Worm (Caenorhabditis elegans) whole organism, mixed stage, embryonic: ENCODE measurements around the gene cdc-25.4.
A peak's percentile ranks its signal among the peaks of the same experiment; 100 is the strongest.

Experiments
- M03D4.4 ChIP-seq: sonication (generic microtip); optimal IDR thresholded peaks from 2 replicates; lab custom pipeline; 2017; ENCODE audit warnings: mild to moderate bottlenecking, missing genetic modification characterization, missing compliant biosample characterization
- bed-3 ChIP-seq: fragments of 200-800 bp; sonication (Bioruptor generic); optimal IDR thresholded peaks from 3 replicates; lab custom pipeline; 2018; ENCODE audit warnings: mild to moderate bottlenecking, missing genetic modification characterization, moderate library complexity, missing compliant biosample characterization
- blmp-1 ChIP-seq: fragments of 150-350 bp; optimal IDR thresholded peaks from 2 replicates; lab custom pipeline; 2014; ENCODE audit warnings: missing biosample characterization, missing genetic modification characterization
- ceh-39 ChIP-seq: fragments of 150-350 bp; optimal IDR thresholded peaks from 2 replicates; lab custom pipeline; 2014; ENCODE audit warnings: missing biosample characterization, missing genetic modification characterization
- ceh-43 ChIP-seq: fragments of 200-800 bp; sonication (Bioruptor generic); optimal IDR thresholded peaks from 2 replicates; lab custom pipeline; 2018; ENCODE audit warnings: mild to moderate bottlenecking, missing genetic modification characterization, moderate library complexity, missing compliant biosample characterization
- ceh-83 ChIP-seq: fragments of 200-800 bp; sonication (Bioruptor generic); optimal IDR thresholded peaks from 2 replicates; lab custom pipeline; 2018; ENCODE audit warnings: mild to moderate bottlenecking, missing genetic modification characterization, missing compliant biosample characterization
- ces-1 ChIP-seq: fragments of 150-350 bp; optimal IDR thresholded peaks from 2 replicates; lab custom pipeline; 2014; ENCODE audit warnings: missing biosample characterization, missing genetic modification reagents, missing genetic modification characterization
- cnd-1 ChIP-seq: fragments of 200-800 bp; sonication (Bioruptor generic); optimal IDR thresholded peaks from 2 replicates; lab custom pipeline; 2018; ENCODE audit warnings: mild to moderate bottlenecking, missing genetic modification characterization, missing compliant biosample characterization
- drap-1 ChIP-seq: fragments of 200-800 bp; sonication (Bioruptor generic); optimal IDR thresholded peaks from 3 replicates; lab custom pipeline; 2018; ENCODE audit warnings: mild to moderate bottlenecking, missing genetic modification characterization, missing compliant biosample characterization
- elt-1 ChIP-seq: sonication (generic microtip); optimal IDR thresholded peaks from 2 replicates; lab custom pipeline; 2017; ENCODE audit warnings: missing genetic modification characterization, mild to moderate bottlenecking, missing compliant biosample characterization, antibody characterized with exemption, moderate library complexity, borderline replicate concordance; ENCODE audit not compliant: insufficient read depth
- elt-3 ChIP-seq: fragments of 150-350 bp; optimal IDR thresholded peaks from 2 replicates; lab custom pipeline; 2014; ENCODE audit warnings: missing biosample characterization, missing genetic modification characterization
- flh-1 ChIP-seq: fragments of 200-800 bp; sonication (Bioruptor generic); optimal IDR thresholded peaks from 2 replicates; lab custom pipeline; 2018; ENCODE audit warnings: mild to moderate bottlenecking, missing genetic modification characterization, moderate library complexity, missing compliant biosample characterization
- ham-2 ChIP-seq: fragments of 200-800 bp; sonication (Bioruptor generic); optimal IDR thresholded peaks from 2 replicates; lab custom pipeline; 2018; ENCODE audit warnings: mild to moderate bottlenecking, missing genetic modification characterization, missing compliant biosample characterization
- hlh-1 ChIP-seq: fragments of 150-350 bp; optimal IDR thresholded peaks from 2 replicates; lab custom pipeline; 2014; ENCODE audit warnings: missing biosample characterization, missing genetic modification reagents, missing genetic modification characterization
- lin-13 ChIP-seq: fragments of 150-350 bp; optimal IDR thresholded peaks from 2 replicates; lab custom pipeline; 2014; ENCODE audit warnings: missing biosample characterization, missing genetic modification characterization
- lin-32 ChIP-seq: fragments of 200-800 bp; sonication (Bioruptor generic); optimal IDR thresholded peaks from 2 replicates; lab custom pipeline; 2018; ENCODE audit warnings: mild to moderate bottlenecking, missing genetic modification characterization, missing compliant biosample characterization
- lsy-2 ChIP-seq: fragments of 150-350 bp; optimal IDR thresholded peaks from 2 replicates; lab custom pipeline; 2014; ENCODE audit warnings: missing biosample characterization, missing genetic modification characterization
- mab-5 ChIP-seq: fragments of 150-350 bp; optimal IDR thresholded peaks from 2 replicates; lab custom pipeline; 2014; ENCODE audit warnings: missing biosample characterization, missing genetic modification characterization
- mls-2 ChIP-seq: sonication (generic microtip); optimal IDR thresholded peaks from 2 replicates; lab custom pipeline; 2016; ENCODE audit warnings: mild to moderate bottlenecking, missing genetic modification characterization, moderate library complexity, missing compliant biosample characterization
- nhr-12 ChIP-seq: fragments of 150-350 bp; optimal IDR thresholded peaks from 2 replicates; lab custom pipeline; 2014; ENCODE audit warnings: missing biosample characterization, missing genetic modification characterization
- nhr-237 ChIP-seq: fragments of 150-350 bp; optimal IDR thresholded peaks from 2 replicates; lab custom pipeline; 2014; ENCODE audit warnings: missing biosample characterization, missing genetic modification characterization
- nhr-28 ChIP-seq: fragments of 150-350 bp; optimal IDR thresholded peaks from 2 replicates; lab custom pipeline; 2014; ENCODE audit warnings: missing biosample characterization, missing genetic modification characterization
- nhr-76 ChIP-seq: sonication (generic microtip); optimal IDR thresholded peaks from 2 replicates; lab custom pipeline; 2017; ENCODE audit warnings: missing biosample characterization, missing genetic modification characterization
- pha-4 ChIP-seq: fragments of 150-350 bp; optimal IDR thresholded peaks from 2 replicates; lab custom pipeline; 2018; ENCODE audit warnings: missing biosample characterization, missing genetic modification reagents, missing genetic modification characterization
- sem-2 ChIP-seq: fragments of 200-800 bp; sonication (Bioruptor generic); optimal IDR thresholded peaks from 2 replicates; lab custom pipeline; 2018; ENCODE audit warnings: mild to moderate bottlenecking, missing genetic modification characterization, missing compliant biosample characterization
- snpc-4 ChIP-seq: fragments of 150-350 bp; optimal IDR thresholded peaks from 2 replicates; lab custom pipeline; 2014; ENCODE audit warnings: missing biosample characterization, missing genetic modification characterization
- sptf-1 ChIP-seq: sonication (generic microtip); optimal IDR thresholded peaks from 2 replicates; lab custom pipeline; 2017; ENCODE audit warnings: mild to moderate bottlenecking, missing genetic modification characterization, moderate library complexity, missing compliant biosample characterization
- unc-120 ChIP-seq: sonication (generic microtip); optimal IDR thresholded peaks from 2 replicates; lab custom pipeline; 2017; ENCODE audit warnings: missing genetic modification characterization, missing compliant biosample characterization; ENCODE audit not compliant: poor library complexity, severe bottlenecking
- unc-39 ChIP-seq: fragments of 150-350 bp; optimal IDR thresholded peaks from 2 replicates; lab custom pipeline; 2014; ENCODE audit warnings: missing biosample characterization, missing genetic modification characterization
- unc-62 ChIP-seq: fragments of 150-350 bp; optimal IDR thresholded peaks from 2 replicates; lab custom pipeline; 2014; ENCODE audit warnings: missing biosample characterization, missing genetic modification reagents, missing genetic modification characterization
- zip-8 ChIP-seq: fragments of 150-350 bp; optimal IDR thresholded peaks from 2 replicates; lab custom pipeline; 2014; ENCODE audit warnings: missing biosample characterization, missing genetic modification characterization
- ztf-11 ChIP-seq: fragments of 150-350 bp; optimal IDR thresholded peaks from 2 replicates; lab custom pipeline; 2014; ENCODE audit warnings: missing biosample characterization, missing genetic modification characterization

cdc-25.4 gene

DNA sequence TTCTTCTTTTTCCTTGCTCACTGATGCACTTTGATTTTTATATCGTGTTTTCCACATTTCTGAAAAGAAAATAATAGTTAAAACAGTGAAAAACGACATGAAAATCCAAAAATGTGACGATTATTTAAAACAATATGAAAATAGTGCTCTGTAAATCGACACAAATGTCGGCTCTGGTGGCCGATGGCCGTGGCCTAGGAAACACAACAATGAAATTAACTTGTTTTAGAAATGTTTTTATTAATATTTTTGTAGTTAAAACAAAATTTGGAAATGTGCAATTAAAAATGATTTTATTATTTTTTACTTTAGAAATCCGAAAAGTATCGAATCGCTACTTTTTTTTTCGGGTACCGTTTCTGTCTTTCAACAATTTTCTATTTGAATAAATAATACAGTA is 11.5 kb upstream of the cdc-25.4 start, which contains the start of gene arv-1:
Gene arv-1, minus strand, starts transcription at position 65 of the 400 bp plus-strand sequence.
- TF ChIP-seq sem-2 (GFP tag; lab: Kevin White, UChicago) (no peak), ces-1 (GFP tag; lab: Kevin White, UChicago) (peak; percentile 85), blmp-1 (tag; lab: Kevin White, UChicago) (no peak), sptf-1 (peak; percentile 44), ham-2 (no peak), nhr-76 (no peak), lsy-2 (tag; lab: Kevin White, UChicago) (peak; percentile 55)

DNA sequence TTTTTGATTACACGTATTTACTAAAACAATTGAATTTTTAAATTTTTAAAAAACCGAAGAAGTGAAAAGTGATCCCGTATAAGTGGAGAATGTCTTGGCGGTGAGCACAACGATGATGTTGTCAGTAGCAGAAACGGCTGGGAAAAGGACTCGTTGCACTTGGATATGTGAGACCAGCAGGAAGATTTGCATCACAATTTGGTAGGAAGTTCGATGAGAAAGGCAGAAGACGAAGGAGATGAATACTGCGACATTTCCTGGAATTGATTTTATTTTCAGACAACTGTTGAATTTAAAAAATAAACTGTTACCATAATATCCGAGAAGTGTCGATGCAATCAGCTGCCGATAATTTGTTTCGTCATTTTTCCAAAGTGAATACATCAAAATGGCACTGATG is 10.6 kb upstream of the cdc-25.4 start, which contains the start of gene R05H5.4:
Gene R05H5.4, minus strand, starts transcription at position 101 of the 400 bp plus-strand sequence.
- TF ChIP-seq lin-13 (tag; lab: Kevin White, UChicago): no peak
- TF ChIP-seq flh-1: no peak
- no peak for TF ChIP-seq lsy-2 (tag; lab: Kevin White, UChicago)
- TF ChIP-seq nhr-28 (tag; lab: Kevin White, UChicago): no peak
- no peak for TF ChIP-seq elt-1 (tag; lab: Kevin White, UChicago)
- no peak for TF ChIP-seq unc-39 (tag; lab: Kevin White, UChicago)
- no peak for TF ChIP-seq sptf-1
- TF ChIP-seq ceh-83: no peak
- no peak for TF ChIP-seq blmp-1 (tag; lab: Kevin White, UChicago)

ce11 chrII:10198486-10198885 is 9.2 kb upstream of the cdc-25.4 start:
- no peak for TF ChIP-seq sem-2 (GFP tag; lab: Kevin White, UChicago)
- no peak for TF ChIP-seq unc-62 (GFP tag; lab: Kevin White, UChicago)
- no peak for TF ChIP-seq ham-2
- no peak for TF ChIP-seq unc-39 (tag; lab: Kevin White, UChicago)
- no peak for TF ChIP-seq mls-2 (tag; lab: Kevin White, UChicago)
- TF ChIP-seq ces-1 (GFP tag; lab: Kevin White, UChicago): no peak
- no peak for TF ChIP-seq flh-1
- no peak for TF ChIP-seq drap-1 (GFP tag; lab: Kevin White, UChicago)
- TF ChIP-seq cnd-1 (tag; lab: Kevin White, UChicago): no peak
- no peak for TF ChIP-seq lin-13 (tag; lab: Kevin White, UChicago)
- no peak for TF ChIP-seq blmp-1 (tag; lab: Kevin White, UChicago)
- no peak for TF ChIP-seq lsy-2 (tag; lab: Kevin White, UChicago)
- TF ChIP-seq snpc-4 (tag; lab: Kevin White, UChicago): no peak
- TF ChIP-seq ceh-83: no peak
- TF ChIP-seq unc-120: no peak
- TF ChIP-seq hlh-1 (tag; lab: Kevin White, UChicago): no peak
- no peak for TF ChIP-seq elt-3 (tag; lab: Kevin White, UChicago)
- TF ChIP-seq ceh-39 (tag; lab: Kevin White, UChicago): no peak

DNA sequence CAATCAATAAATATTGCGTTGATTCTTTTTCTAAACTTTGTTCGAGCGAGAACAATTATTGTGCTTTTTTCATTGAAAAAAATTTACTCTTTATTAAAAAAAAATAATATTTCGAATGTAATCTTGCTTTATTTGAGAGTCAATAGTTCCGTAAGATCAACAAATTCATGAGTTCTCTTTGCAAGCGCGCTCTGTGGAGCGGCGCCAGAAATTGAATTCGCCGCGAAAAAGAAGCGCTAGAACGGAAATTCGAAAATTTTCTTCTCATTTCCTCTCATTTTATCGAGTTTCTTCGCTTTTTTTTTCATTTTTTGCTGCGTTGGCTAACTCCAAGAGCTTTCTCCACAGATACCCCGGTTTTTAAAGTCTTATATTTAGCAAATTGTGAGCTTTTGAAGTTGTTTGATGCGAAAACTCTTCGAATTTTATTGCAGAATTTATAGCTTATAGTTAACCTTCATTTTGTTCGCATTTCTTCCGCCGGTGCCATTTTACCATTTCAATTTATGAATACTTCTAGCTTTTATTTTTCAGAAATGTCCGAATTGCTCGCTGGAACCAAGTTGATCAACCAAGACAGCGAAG is 7.9 kb upstream of the cdc-25.4 start, which contains the start of gene R05H5.3:
Gene R05H5.3, plus strand, starts transcription at position 535 of the 585 bp plus-strand sequence.
- no peak for TF ChIP-seq elt-3 (tag; lab: Kevin White, UChicago)
- no peak for TF ChIP-seq ham-2
- no peak for TF ChIP-seq lin-32 (GFP tag; lab: Kevin White, UChicago)
- TF ChIP-seq nhr-237 (tag; lab: Kevin White, UChicago): no peak
- TF ChIP-seq unc-120: no peak
- TF ChIP-seq nhr-28 (tag; lab: Kevin White, UChicago): no peak
- no peak for TF ChIP-seq sem-2 (GFP tag; lab: Kevin White, UChicago)
- TF ChIP-seq bed-3: no peak
- TF ChIP-seq flh-1: no peak
- no peak for TF ChIP-seq ztf-11 (tag; lab: Kevin White, UChicago)
- no peak for TF ChIP-seq ceh-43
- no peak for TF ChIP-seq unc-62 (GFP tag; lab: Kevin White, UChicago)
- no peak for TF ChIP-seq sptf-1
- no peak for TF ChIP-seq nhr-12 (tag; lab: Kevin White, UChicago)
- no peak for TF ChIP-seq nhr-76
- no peak for TF ChIP-seq mab-5 (tag; lab: Kevin White, UChicago)
- no peak for TF ChIP-seq M03D4.4
- no peak for TF ChIP-seq drap-1 (GFP tag; lab: Kevin White, UChicago)

DNA sequence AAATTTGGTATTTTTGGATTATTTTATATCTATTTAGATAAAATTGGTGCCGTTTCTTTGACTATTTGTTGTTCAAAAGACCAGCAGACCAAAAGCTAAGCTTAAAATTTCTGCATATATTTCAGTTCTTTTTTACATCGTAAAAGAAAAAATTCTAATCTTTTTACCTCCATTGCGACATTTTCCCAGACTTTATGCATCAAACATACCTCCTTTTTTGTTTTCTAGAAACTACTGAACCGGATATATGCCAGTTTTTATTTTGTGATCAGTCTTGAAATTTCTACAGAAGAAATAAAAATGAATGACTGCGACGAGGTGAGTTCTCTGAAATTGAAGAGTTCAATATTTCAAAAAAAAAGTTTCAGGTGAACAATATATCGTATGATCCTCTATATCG is 5.3 kb upstream of the cdc-25.4 start, which contains the start of gene srb-6:
Gene srb-6, plus strand, starts transcription at position 301 of the 400 bp plus-strand sequence.
- no peak for TF ChIP-seq snpc-4 (tag; lab: Kevin White, UChicago)
- no peak for TF ChIP-seq nhr-76
- TF ChIP-seq lin-13 (tag; lab: Kevin White, UChicago): no peak
- TF ChIP-seq lsy-2 (tag; lab: Kevin White, UChicago): no peak
- TF ChIP-seq sem-2 (GFP tag; lab: Kevin White, UChicago): no peak
- no peak for TF ChIP-seq nhr-237 (tag; lab: Kevin White, UChicago)
- TF ChIP-seq bed-3: no peak
- TF ChIP-seq lin-32 (GFP tag; lab: Kevin White, UChicago): no peak
- no peak for TF ChIP-seq elt-3 (tag; lab: Kevin White, UChicago)
- no peak for TF ChIP-seq zip-8
- TF ChIP-seq pha-4 (tag; lab: Kevin White, UChicago): no peak
- TF ChIP-seq M03D4.4: no peak
- no peak for TF ChIP-seq unc-39 (tag; lab: Kevin White, UChicago)
